Fruit fly (Drosophila melanogaster) whole organism, embryonic: ENCODE data around the gene CG34135.

ENCODE experiments used
- Asciz ChIP-seq: fragments of 200-800 bp; sonication (Bioruptor generic); optimal IDR thresholded peaks from 2 replicates; lab custom pipeline; 2017; ENCODE audit warnings: missing biosample characterization, mild to moderate bottlenecking, missing genetic modification characterization, missing genetic modification reagents
- C15 ChIP-seq: fragments of 200-800 bp; sonication (Bioruptor generic); IDR thresholded peaks from 3 replicates; pipeline ENCODE4 v1.3.6; 2022; ENCODE audit warnings: missing biosample characterization, missing genetic modification characterization
- CG10366 ChIP-seq: fragments of 200-800 bp; sonication (Bioruptor generic); IDR thresholded peaks from 2 replicates; pipeline ENCODE4 v1.3.6; 2022; ENCODE audit warnings: missing biosample characterization, missing genetic modification characterization
- CG10431 ChIP-seq: fragments of 200-800 bp; sonication (Bioruptor generic); optimal IDR thresholded peaks from 3 replicates; lab custom pipeline; 2018; ENCODE audit warnings: missing biosample characterization, mild to moderate bottlenecking, missing genetic modification characterization
- CG10959 ChIP-seq: fragments of 200-800 bp; sonication (Bioruptor generic); IDR thresholded peaks from 2 replicates; pipeline ENCODE4 v1.3.6; 2022; ENCODE audit warnings: missing biosample characterization, missing genetic modification characterization
- CG10979 ChIP-seq: fragments of 200-800 bp; sonication (Bioruptor generic); optimal IDR thresholded peaks from 2 replicates; lab custom pipeline; 2018; ENCODE audit warnings: missing biosample characterization, mild to moderate bottlenecking, missing genetic modification characterization, moderate library complexity
- CG11723 ChIP-seq: fragments of 200-800 bp; sonication (Bioruptor generic); optimal IDR thresholded peaks from 2 replicates; lab custom pipeline; 2017; ENCODE audit warnings: missing biosample characterization, mild to moderate bottlenecking, missing genetic modification characterization
- CG12299 ChIP-seq: fragments of 200-800 bp; sonication (Bioruptor generic); optimal IDR thresholded peaks from 2 replicates; lab custom pipeline; 2018; ENCODE audit warnings: missing biosample characterization, mild to moderate bottlenecking, missing genetic modification characterization
- CG15269 ChIP-seq: fragments of 200-800 bp; sonication (Bioruptor generic); optimal IDR thresholded peaks from 2 replicates; lab custom pipeline; 2018; ENCODE audit warnings: missing biosample characterization, mild to moderate bottlenecking, missing genetic modification characterization, moderate library complexity
- CG1529 ChIP-seq: fragments of 200-800 bp; sonication (Bioruptor generic); optimal IDR thresholded peaks from 3 replicates; lab custom pipeline; 2018; ENCODE audit warnings: missing biosample characterization, missing genetic modification characterization
- CG15601 ChIP-seq: fragments of 200-800 bp; sonication (Bioruptor generic); optimal IDR thresholded peaks from 3 replicates; lab custom pipeline; 2019; ENCODE audit warnings: missing biosample characterization, mild to moderate bottlenecking, missing genetic modification characterization, moderate library complexity
- CG18476 ChIP-seq: fragments of 200-800 bp; sonication (Bioruptor generic); optimal IDR thresholded peaks from 2 replicates; lab custom pipeline; 2016; ENCODE audit warnings: missing biosample characterization, mild to moderate bottlenecking, missing genetic modification characterization
- CG31365 ChIP-seq: fragments of 200-800 bp; sonication (Bioruptor generic); optimal IDR thresholded peaks from 2 replicates; lab custom pipeline; 2018; ENCODE audit warnings: missing biosample characterization, mild to moderate bottlenecking, missing genetic modification characterization
- CG31441 ChIP-seq: fragments of 200-800 bp; sonication (Bioruptor generic); IDR thresholded peaks from 2 replicates; pipeline ENCODE4 v1.3.6; 2022; ENCODE audit warnings: missing biosample characterization, missing genetic modification characterization
- CG42726 ChIP-seq: fragments of 200-800 bp; sonication (Bioruptor generic); IDR thresholded peaks from 2 replicates; pipeline ENCODE4 v1.3.6; 2022; ENCODE audit warnings: missing biosample characterization, missing genetic modification characterization; ENCODE audit not compliant: partially characterized antibody
- CG4404 ChIP-seq: fragments of 200-800 bp; sonication (Bioruptor generic); IDR thresholded peaks from 2 replicates; pipeline ENCODE4 v1.3.6; 2022; ENCODE audit warnings: missing biosample characterization, missing genetic modification characterization
- CG4707 ChIP-seq: fragments of 200-800 bp; sonication (Bioruptor generic); optimal IDR thresholded peaks from 2 replicates; lab custom pipeline; 2018; ENCODE audit warnings: missing biosample characterization, mild to moderate bottlenecking, missing genetic modification characterization, moderate library complexity
- CG4854 ChIP-seq: fragments of 200-800 bp; sonication (Bioruptor generic); optimal IDR thresholded peaks from 2 replicates; lab custom pipeline; 2016; ENCODE audit warnings: missing biosample characterization, missing genetic modification characterization, inconsistent platforms
- CG6813 ChIP-seq: fragments of 200-800 bp; sonication (Bioruptor generic); optimal IDR thresholded peaks from 2 replicates; lab custom pipeline; 2017; ENCODE audit warnings: missing biosample characterization, missing genetic modification characterization, mild to moderate bottlenecking, moderate library complexity, missing genetic modification reagents
- CG7963 ChIP-seq: fragments of 200-800 bp; sonication (Bioruptor generic); IDR thresholded peaks from 3 replicates; pipeline ENCODE4 v1.3.6; 2022; ENCODE audit warnings: missing biosample characterization, missing genetic modification characterization; ENCODE audit not compliant: partially characterized antibody
- CG7987 ChIP-seq: fragments of 200-800 bp; sonication (Bioruptor generic); optimal IDR thresholded peaks from 2 replicates; lab custom pipeline; 2018; ENCODE audit warnings: missing biosample characterization, mild to moderate bottlenecking, missing genetic modification characterization, moderate library complexity
- CoRest ChIP-seq: fragments of 200-800 bp; sonication (Bioruptor generic); optimal IDR thresholded peaks from 3 replicates; lab custom pipeline; 2018; ENCODE audit warnings: missing biosample characterization, mild to moderate bottlenecking, missing genetic modification characterization, moderate library complexity
- HLH4C ChIP-seq: fragments of 200-800 bp; sonication (Bioruptor generic); IDR thresholded peaks from 3 replicates; pipeline ENCODE4 v1.3.6; 2022; ENCODE audit warnings: missing biosample characterization, missing genetic modification characterization; ENCODE audit not compliant: partially characterized antibody
- Hey ChIP-seq: fragments of 200-800 bp; sonication (Bioruptor generic); optimal IDR thresholded peaks from 3 replicates; lab custom pipeline; 2018; ENCODE audit warnings: missing biosample characterization, mild to moderate bottlenecking, missing genetic modification characterization
- NC2β ChIP-seq: fragments of 200-800 bp; sonication (Bioruptor generic); optimal IDR thresholded peaks from 2 replicates; lab custom pipeline; 2016; ENCODE audit warnings: missing biosample characterization, missing genetic modification characterization
- Oli ChIP-seq: fragments of 200-800 bp; sonication (Bioruptor generic); optimal IDR thresholded peaks from 2 replicates; lab custom pipeline; 2018; ENCODE audit warnings: missing biosample characterization, mild to moderate bottlenecking, missing genetic modification characterization, moderate library complexity
- Sox102F ChIP-seq: fragments of 200-800 bp; sonication (Bioruptor generic); optimal IDR thresholded peaks from 2 replicates; lab custom pipeline; 2018; ENCODE audit warnings: missing biosample characterization, mild to moderate bottlenecking, missing genetic modification characterization, moderate library complexity
- Sry-β ChIP-seq: fragments of 200-800 bp; sonication (Bioruptor generic); optimal IDR thresholded peaks from 2 replicates; lab custom pipeline; 2018; ENCODE audit warnings: missing biosample characterization, mild to moderate bottlenecking, missing genetic modification characterization, moderate library complexity
- bbx ChIP-seq: fragments of 200-800 bp; sonication (Bioruptor generic); IDR thresholded peaks from 2 replicates; pipeline ENCODE4 v1.3.6; 2022; ENCODE audit warnings: missing biosample characterization, missing genetic modification characterization; ENCODE audit not compliant: partially characterized antibody
- bigmax ChIP-seq: fragments of 200-800 bp; sonication (Bioruptor generic); optimal IDR thresholded peaks from 2 replicates; lab custom pipeline; 2018; ENCODE audit warnings: missing biosample characterization, mild to moderate bottlenecking, missing genetic modification characterization
- ci ChIP-seq: fragments of 200-800 bp; sonication (Bioruptor generic); IDR thresholded peaks from 3 replicates; pipeline ENCODE4 v1.3.6; 2022; ENCODE audit warnings: missing biosample characterization, missing genetic modification characterization
- crp ChIP-seq, 2 experiments: fragments of 200-800 bp; sonication (Bioruptor generic); optimal IDR thresholded peaks; 2 replicates in 1 of 2; 3 replicates in 1 of 2; lab custom pipeline; 2017; ENCODE audit warnings: missing biosample characterization in 2 of 2, missing genetic modification characterization in 2 of 2, mild to moderate bottlenecking in 1 of 2, moderate library complexity in 1 of 2
- dpn ChIP-seq, 2 experiments: fragments of 200-800 bp; sonication (Bioruptor generic); optimal IDR thresholded peaks; 3 replicates each; lab custom pipeline; 2016; ENCODE audit warnings: missing biosample characterization in 2 of 2, missing genetic modification characterization in 2 of 2
- ewg ChIP-seq: fragments of 200-800 bp; sonication (Bioruptor generic); optimal IDR thresholded peaks from 3 replicates; lab custom pipeline; 2017; ENCODE audit warnings: mild to moderate bottlenecking, missing biosample characterization, missing genetic modification reagents, missing genetic modification characterization
- eyg ChIP-seq: fragments of 200-800 bp; sonication (Bioruptor generic); optimal IDR thresholded peaks from 3 replicates; lab custom pipeline; 2016; ENCODE audit warnings: missing biosample characterization, missing genetic modification characterization
- her ChIP-seq: fragments of 200-800 bp; sonication (Bioruptor generic); optimal IDR thresholded peaks from 2 replicates; lab custom pipeline; 2016; ENCODE audit warnings: missing biosample characterization, missing genetic modification characterization
- inv ChIP-seq: fragments of 200-800 bp; sonication (Bioruptor generic); IDR thresholded peaks from 2 replicates; pipeline ENCODE4 v1.3.6; 2022; ENCODE audit warnings: missing biosample characterization, missing genetic modification characterization; ENCODE audit not compliant: partially characterized antibody
- kah ChIP-seq: fragments of 200-800 bp; sonication (Bioruptor generic); optimal IDR thresholded peaks from 2 replicates; lab custom pipeline; 2018; ENCODE audit warnings: missing biosample characterization, mild to moderate bottlenecking, missing genetic modification characterization
- mld ChIP-seq: fragments of 200-800 bp; sonication (Bioruptor generic); IDR thresholded peaks from 3 replicates; pipeline ENCODE4 v1.3.6; 2022; ENCODE audit warnings: missing biosample characterization, missing genetic modification characterization; ENCODE audit not compliant: partially characterized antibody
- nerfin-1 ChIP-seq: fragments of 200-800 bp; sonication (Bioruptor generic); optimal IDR thresholded peaks from 3 replicates; lab custom pipeline; 2019; ENCODE audit warnings: missing biosample characterization, mild to moderate bottlenecking, missing genetic modification characterization, moderate library complexity
- org-1 ChIP-seq: fragments of 200-800 bp; sonication (Bioruptor generic); optimal IDR thresholded peaks from 2 replicates; lab custom pipeline; 2017; ENCODE audit warnings: missing biosample characterization, missing genetic modification characterization
- pita ChIP-seq: fragments of 200-800 bp; sonication (Bioruptor generic); optimal IDR thresholded peaks from 2 replicates; lab custom pipeline; 2017; ENCODE audit warnings: missing biosample characterization, mild to moderate bottlenecking, missing genetic modification characterization
- sc ChIP-seq, 3 experiments: fragments of >200 bp in 2 of 3; fragments of 200-800 bp in 1 of 3; sonication (Bioruptor generic) in 1 of 3; optimal IDR thresholded peaks; 2 replicates in 2 of 3; 3 replicates in 1 of 3; lab custom pipeline; 2017; ENCODE audit warnings: mild to moderate bottlenecking in 1 of 3, missing biosample characterization in 1 of 3, missing genetic modification characterization in 1 of 3, missing genetic modification reagents in 1 of 3
- stwl ChIP-seq: fragments of 200-800 bp; sonication (Bioruptor generic); optimal IDR thresholded peaks from 3 replicates; lab custom pipeline; 2018; ENCODE audit warnings: missing biosample characterization, mild to moderate bottlenecking, missing genetic modification characterization, moderate library complexity
- toy ChIP-seq: fragments of 200-800 bp; sonication (Bioruptor generic); IDR thresholded peaks from 2 replicates; pipeline ENCODE4 v1.3.6; 2022; ENCODE audit warnings: missing biosample characterization, missing genetic modification characterization
- vnd ChIP-seq: fragments of 200-800 bp; sonication (Bioruptor generic); IDR thresholded peaks from 3 replicates; pipeline ENCODE4 v1.3.6; 2022; ENCODE audit warnings: missing biosample characterization, missing genetic modification characterization; ENCODE audit not compliant: partially characterized antibody
- zf30C ChIP-seq: fragments of 200-800 bp; sonication (Bioruptor generic); optimal IDR thresholded peaks from 3 replicates; lab custom pipeline; 2018; ENCODE audit warnings: missing biosample characterization, mild to moderate bottlenecking, missing genetic modification characterization
- zfh1 ChIP-seq: fragments of 200-800 bp; sonication (Bioruptor generic); IDR thresholded peaks from 3 replicates; pipeline ENCODE4 v1.3.6; 2022; ENCODE audit warnings: missing biosample characterization, missing genetic modification characterization

Gene CG34135

DNA sequence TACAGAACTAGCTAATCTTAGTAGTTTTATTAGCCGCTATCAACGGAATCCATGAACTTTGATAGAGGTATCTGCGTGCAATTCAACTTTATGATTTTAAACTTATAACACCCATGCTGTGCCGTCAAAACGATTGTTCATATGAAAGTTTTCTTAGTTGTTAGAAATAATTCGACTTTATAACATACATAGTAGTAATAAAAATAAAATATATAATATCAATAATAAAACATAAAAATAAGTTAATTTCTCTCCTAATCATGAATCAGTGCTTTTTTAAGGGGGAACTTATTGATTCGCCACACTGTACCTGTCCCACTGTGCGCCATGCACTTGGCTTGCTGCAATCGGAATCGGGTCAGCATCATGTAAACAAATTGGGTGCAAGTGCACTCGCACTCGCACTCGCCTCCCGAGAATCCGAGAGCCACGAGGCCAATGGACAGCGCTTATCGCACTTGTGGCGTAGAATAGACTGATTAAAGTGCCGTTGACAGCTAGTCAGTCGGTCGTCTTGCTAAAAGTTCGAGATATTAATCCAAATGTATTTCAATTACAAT, 56.0 kb downstream of the CG34135 start (continued):
- TF ChIP-seq CG7987 (peak; percentile 18), Oli (tag; lab: Kevin White, UChicago) (peak; percentile 45), Asciz (GFP tag; lab: Kevin White, UChicago) (peak; percentile 41), zf30C (GFP tag; lab: Kevin White, UChicago) (no peak), CG31365 (no peak), CG12299 (tag; lab: Kevin White, UChicago) (no peak), org-1 (GFP tag; lab: Kevin White, UChicago) (no peak), CG15269 (tag; lab: Kevin White, UChicago) (peak; percentile 9), dpn (GFP tag; optimal IDR thresholded peaks at IDR 0.05; lab: Kevin White, UChicago) (peak in 1 of 2 experiments; percentile 27), CoRest (tag; lab: Kevin White, UChicago) (no peak), bbx (GFP tag; lab: Robert Waterston, UW) (0 out of 2 replicates have a peak, but pooled peaks have one; percentile 33), CG4707 (GFP tag; lab: Kevin White, UChicago) (peak; percentile 86), pita (no peak), toy (GFP tag; lab: Robert Waterston, UW) (no peak), vnd (GFP tag; lab: Robert Waterston, UW) (no peak), NC2β (no peak), Hey (no peak), CG10959 (GFP tag; lab: Robert Waterston, UW) (0 out of 2 replicates have a peak, but pooled peaks have one; percentile 28), inv (no peak), Sry-β (no peak), CG4854 (no peak), CG15601 (tag; lab: Kevin White, UChicago) (peak; percentile 4), her (GFP tag; lab: Kevin White, UChicago) (no peak), CG4404 (GFP tag; lab: Robert Waterston, UW) (no peak), crp (GFP tag; optimal IDR thresholded peaks at IDR 0.05; lab: Kevin White, UChicago) (no peak), CG18476 (GFP tag; lab: Kevin White, UChicago) (no peak), stwl (no peak), CG6813 (GFP tag; lab: Kevin White, UChicago) (no peak), HLH4C (GFP tag; lab: Robert Waterston, UW) (no peak), kah (GFP tag; lab: Kevin White, UChicago) (no peak), mld (no peak), C15 (GFP tag; lab: Robert Waterston, UW) (no peak), nerfin-1 (tag; lab: Kevin White, UChicago) (no peak), zfh1 (0 out of 3 replicates have a peak, but pooled peaks have one; percentile 3), sc (optimal IDR thresholded peaks at IDR 0.05; lab: Kevin White, UChicago) (no peak), sc (GFP tag; optimal IDR thresholded peaks at IDR 0.05; lab: Kevin White, UChicago) (no peak), CG10431 (GFP tag; lab: Kevin White, UChicago) (peak; percentile 21), bigmax (GFP tag; lab: Kevin White, UChicago) (no peak), eyg (GFP tag; lab: Kevin White, UChicago) (no peak), CG7963 (GFP tag; lab: Robert Waterston, UW) (no peak), CG31441 (GFP tag; lab: Robert Waterston, UW) (peak; percentile 33; the same call in 1 of the 2 replicates), CG10366 (GFP tag; lab: Robert Waterston, UW) (no peak), Sox102F (GFP tag; lab: Kevin White, UChicago) (peak; percentile 61), ewg (GFP tag; lab: Kevin White, UChicago) (no peak), CG42726 (no peak), CG11723 (GFP tag; lab: Kevin White, UChicago) (no peak), CG10979 (tag; lab: Kevin White, UChicago) (peak; percentile 18), ci (GFP tag; lab: Robert Waterston, UW) (peak; percentile 35; the same call in 2 of the 3 replicates), CG1529 (GFP tag; lab: Kevin White, UChicago) (no peak)
